Worm (Caenorhabditis elegans): ENCODE results near the gene aak-1.

- TF ChIP-seq dao-5 (tag; optimal IDR thresholded peaks at IDR 0.05): peak; percentile 23
- TF ChIP-seq W03F9.2 (tag; optimal IDR thresholded peaks at IDR 0.05): peak; percentile 78
Measured at ce11 chrIII:8767889-8768361, 7.0 kb upstream of the aak-1 start, which contains the start of gene mtss-1.
